Worm (Caenorhabditis elegans) whole organism, L3 larva: ENCODE results near the gene C07H4.1.

Source experiments
- R02D3.7 ChIP-seq: fragments of 150-350 bp; optimal IDR thresholded peaks from 2 replicates; lab custom pipeline; 2014; ENCODE audit warnings: missing biosample characterization, missing genetic modification characterization
- ZK546.5 ChIP-seq: sonication (generic microtip); optimal IDR thresholded peaks from 2 replicates; lab custom pipeline; 2017; ENCODE audit warnings: missing biosample characterization, missing genetic modification characterization
- aly-2 ChIP-seq: fragments of 150-350 bp; optimal IDR thresholded peaks from 2 replicates; lab custom pipeline; 2014; ENCODE audit warnings: missing biosample characterization, missing genetic modification characterization
- ama-1 ChIP-seq: fragments of 150-350 bp; optimal IDR thresholded peaks from 2 replicates; lab custom pipeline; 2018
- ceh-16 ChIP-seq: sonication (generic microtip); optimal IDR thresholded peaks from 2 replicates; lab custom pipeline; 2017; ENCODE audit warnings: missing biosample characterization, missing genetic modification characterization
- ceh-28 ChIP-seq: fragments of 150-350 bp; optimal IDR thresholded peaks from 2 replicates; lab custom pipeline; 2014; ENCODE audit warnings: missing biosample characterization, missing genetic modification reagents, missing genetic modification characterization
- ceh-82 ChIP-seq: fragments of 150-350 bp; optimal IDR thresholded peaks from 2 replicates; lab custom pipeline; 2014; ENCODE audit warnings: missing biosample characterization, missing genetic modification characterization
- ceh-9 ChIP-seq: sonication (generic microtip); optimal IDR thresholded peaks from 2 replicates; lab custom pipeline; 2018; ENCODE audit warnings: missing biosample characterization, missing genetic modification characterization
- daf-12 ChIP-seq: fragments of 150-350 bp; optimal IDR thresholded peaks from 2 replicates; lab custom pipeline; 2014; ENCODE audit warnings: missing biosample characterization, missing genetic modification reagents, missing genetic modification characterization
- egl-27 ChIP-seq: sonication (generic microtip); optimal IDR thresholded peaks from 4 replicates; lab custom pipeline; 2017; ENCODE audit warnings: missing biosample characterization, missing genetic modification reagents, missing genetic modification characterization
- egl-5 ChIP-seq: fragments of 150-350 bp; optimal IDR thresholded peaks from 2 replicates; lab custom pipeline; 2017; ENCODE audit warnings: missing biosample characterization, missing genetic modification reagents, missing genetic modification characterization, inconsistent platforms
- elt-1 ChIP-seq: fragments of 150-350 bp; optimal IDR thresholded peaks from 2 replicates; lab custom pipeline; 2014; ENCODE audit warnings: missing biosample characterization, missing genetic modification characterization
- elt-2 ChIP-seq: sonication (generic microtip); optimal IDR thresholded peaks from 2 replicates; lab custom pipeline; 2016; ENCODE audit warnings: missing genetic modification reagents, mild to moderate bottlenecking, missing genetic modification characterization, missing compliant biosample characterization
- elt-3 ChIP-seq, 3 experiments: fragments of 150-350 bp in 1 of 3; sonication (generic microtip) in 2 of 3; optimal IDR thresholded peaks; 2 replicates in 2 of 3; 4 replicates in 1 of 3; lab custom pipeline; 2014 to 2017; ENCODE audit warnings: missing biosample characterization in 3 of 3, missing genetic modification characterization in 3 of 3
- eor-1 ChIP-seq, 2 experiments: fragments of 150-350 bp; optimal IDR thresholded peaks; 2 replicates each; lab custom pipeline; 2014 to 2018; ENCODE audit warnings: missing biosample characterization in 2 of 2, missing genetic modification characterization in 2 of 2
- fkh-10 ChIP-seq: sonication (generic microtip); optimal IDR thresholded peaks from 2 replicates; lab custom pipeline; 2017; ENCODE audit warnings: missing biosample characterization, missing genetic modification reagents, missing genetic modification characterization
- fkh-2 ChIP-seq: fragments of 150-350 bp; optimal IDR thresholded peaks from 2 replicates; lab custom pipeline; 2014; ENCODE audit warnings: missing biosample characterization, missing genetic modification reagents, missing genetic modification characterization
- fos-1 ChIP-seq: fragments of 150-350 bp; optimal IDR thresholded peaks from 2 replicates; lab custom pipeline; 2014; ENCODE audit warnings: missing biosample characterization, missing genetic modification characterization
- hmg-11 ChIP-seq: sonication (generic microtip); optimal IDR thresholded peaks from 2 replicates; lab custom pipeline; 2016; ENCODE audit warnings: missing genetic modification characterization, missing compliant biosample characterization
- jun-1 ChIP-seq: fragments of 150-350 bp; optimal IDR thresholded peaks from 2 replicates; lab custom pipeline; 2014; ENCODE audit warnings: missing biosample characterization, missing genetic modification reagents, missing genetic modification characterization
- lin-15B ChIP-seq: fragments of 150-350 bp; optimal IDR thresholded peaks from 2 replicates; lab custom pipeline; 2014; ENCODE audit warnings: missing biosample characterization, missing genetic modification characterization
- lin-39 ChIP-seq: fragments of 150-350 bp; optimal IDR thresholded peaks from 2 replicates; lab custom pipeline; 2018; ENCODE audit warnings: missing biosample characterization, missing genetic modification reagents, missing genetic modification characterization
- lsy-12 ChIP-seq: sonication (generic microtip); optimal IDR thresholded peaks from 2 replicates; lab custom pipeline; 2016; ENCODE audit warnings: mild to moderate bottlenecking, missing genetic modification characterization, missing compliant biosample characterization
- mdl-1 ChIP-seq: fragments of 150-350 bp; optimal IDR thresholded peaks from 2 replicates; lab custom pipeline; 2014; ENCODE audit warnings: missing biosample characterization, missing genetic modification characterization
- mml-1 ChIP-seq: fragments of 150-350 bp; sonication (generic microtip); optimal IDR thresholded peaks from 3 replicates; lab custom pipeline; 2014; ENCODE audit warnings: missing biosample characterization, missing genetic modification characterization
- nfya-1 ChIP-seq: sonication (generic microtip); optimal IDR thresholded peaks from 2 replicates; lab custom pipeline; 2017; ENCODE audit warnings: missing genetic modification characterization, mild to moderate bottlenecking, missing compliant biosample characterization, antibody characterized with exemption, moderate library complexity; ENCODE audit not compliant: insufficient read depth
- nhr-11 ChIP-seq: fragments of 150-350 bp; optimal IDR thresholded peaks from 2 replicates; lab custom pipeline; 2014; ENCODE audit warnings: missing biosample characterization, missing genetic modification characterization
- nhr-12 ChIP-seq: fragments of 150-350 bp; optimal IDR thresholded peaks from 2 replicates; lab custom pipeline; 2014; ENCODE audit warnings: missing biosample characterization, missing genetic modification characterization
- nhr-23 ChIP-seq: fragments of 150-350 bp; optimal IDR thresholded peaks from 2 replicates; lab custom pipeline; 2014; ENCODE audit warnings: missing biosample characterization, missing genetic modification reagents, missing genetic modification characterization
- nhr-237 ChIP-seq: fragments of 150-350 bp; optimal IDR thresholded peaks from 2 replicates; lab custom pipeline; 2014; ENCODE audit warnings: missing biosample characterization, missing genetic modification characterization
- nhr-25 ChIP-seq: sonication (generic microtip); optimal IDR thresholded peaks from 2 replicates; lab custom pipeline; 2017; ENCODE audit warnings: missing biosample characterization, missing genetic modification characterization
- nhr-28 ChIP-seq: fragments of 150-350 bp; optimal IDR thresholded peaks from 2 replicates; lab custom pipeline; 2014; ENCODE audit warnings: missing biosample characterization, missing genetic modification characterization
- nhr-43 ChIP-seq: sonication (generic microtip); optimal IDR thresholded peaks from 2 replicates; lab custom pipeline; 2016; ENCODE audit warnings: mild to moderate bottlenecking, missing genetic modification characterization, missing compliant biosample characterization; ENCODE audit not compliant: poor library complexity, severe bottlenecking
- nhr-67 ChIP-seq: fragments of 150-350 bp; optimal IDR thresholded peaks from 2 replicates; lab custom pipeline; 2014; ENCODE audit warnings: missing biosample characterization, missing genetic modification characterization
- nhr-76 ChIP-seq: fragments of 150-350 bp; sonication (generic microtip); optimal IDR thresholded peaks from 5 replicates; lab custom pipeline; 2014; ENCODE audit warnings: missing biosample characterization, missing genetic modification characterization
- nhr-77 ChIP-seq: fragments of 150-350 bp; optimal IDR thresholded peaks from 2 replicates; lab custom pipeline; 2014; ENCODE audit warnings: missing biosample characterization, missing genetic modification characterization
- pha-4 ChIP-seq: fragments of 150-350 bp; optimal IDR thresholded peaks from 2 replicates; lab custom pipeline; 2014; ENCODE audit warnings: missing biosample characterization, missing genetic modification reagents, missing genetic modification characterization
- pqm-1 ChIP-seq: fragments of 150-350 bp; optimal IDR thresholded peaks from 2 replicates; lab custom pipeline; 2017; ENCODE audit warnings: missing biosample characterization, missing genetic modification characterization, inconsistent platforms
- sea-2 ChIP-seq: fragments of 150-350 bp; sonication (generic microtip); optimal IDR thresholded peaks from 4 replicates; lab custom pipeline; 2014; ENCODE audit warnings: missing biosample characterization, missing genetic modification reagents, missing genetic modification characterization
- skn-1 ChIP-seq: fragments of 150-350 bp; optimal IDR thresholded peaks from 2 replicates; lab custom pipeline; 2014; ENCODE audit warnings: missing biosample characterization, missing genetic modification characterization
- snpc-4 ChIP-seq: fragments of 150-350 bp; optimal IDR thresholded peaks from 2 replicates; lab custom pipeline; 2014; ENCODE audit warnings: missing biosample characterization, missing genetic modification characterization
- tbx-2 ChIP-seq: sonication (generic microtip); optimal IDR thresholded peaks from 2 replicates; lab custom pipeline; 2016; ENCODE audit warnings: mild to moderate bottlenecking, missing genetic modification characterization, missing compliant biosample characterization
- unc-39 ChIP-seq: sonication (generic microtip); optimal IDR thresholded peaks from 4 replicates; lab custom pipeline; 2017; ENCODE audit warnings: missing biosample characterization, missing genetic modification characterization
- unc-62 ChIP-seq: fragments of 150-350 bp; sonication (generic microtip); optimal IDR thresholded peaks from 4 replicates; lab custom pipeline; 2014; ENCODE audit warnings: missing biosample characterization, missing genetic modification reagents, missing genetic modification characterization
- zag-1 ChIP-seq: fragments of 150-350 bp; optimal IDR thresholded peaks from 2 replicates; lab custom pipeline; 2014; ENCODE audit warnings: missing biosample characterization, missing genetic modification characterization
- ztf-11 ChIP-seq: fragments of 150-350 bp; optimal IDR thresholded peaks from 2 replicates; lab custom pipeline; 2014; ENCODE audit warnings: missing biosample characterization, missing genetic modification characterization
- ztf-4 ChIP-seq: fragments of 150-350 bp; optimal IDR thresholded peaks from 2 replicates; lab custom pipeline; 2014; ENCODE audit warnings: missing biosample characterization, missing genetic modification characterization

The C07H4.1 gene

ce11 chrII:9056215-9056819 is 37.2 kb downstream of the C07H4.1 start:
- TF ChIP-seq nhr-28 (tag; lab: Kevin White, UChicago), result no peak
- no peak for TF ChIP-seq nhr-23 (tag; lab: Kevin White, UChicago)
- TF ChIP-seq ceh-82, result no peak
- TF ChIP-seq tbx-2, result no peak
- no peak for TF ChIP-seq lin-15B (tag; lab: Kevin White, UChicago)
- TF ChIP-seq ama-1, result no peak
- no peak for TF ChIP-seq elt-1
- TF ChIP-seq pqm-1 (tag; lab: Kevin White, UChicago), result no peak
- no peak for TF ChIP-seq fkh-2 (tag; lab: Kevin White, UChicago)
- TF ChIP-seq pha-4, result no peak
- no peak for TF ChIP-seq egl-27 (tag; lab: Kevin White, UChicago)
- TF ChIP-seq fos-1 (tag; lab: Kevin White, UChicago), result no peak
- no peak for TF ChIP-seq ztf-4
- no peak for TF ChIP-seq ceh-16 (tag; lab: Kevin White, UChicago)
- TF ChIP-seq nhr-77 (tag; lab: Kevin White, UChicago), result no peak
- no peak for TF ChIP-seq nhr-76 (tag; lab: Kevin White, UChicago)

- TF ChIP-seq nhr-23 (tag; lab: Kevin White, UChicago) (peak; percentile 79), ceh-82 (no peak), R02D3.7 (tag; lab: Kevin White, UChicago) (peak; percentile 68), fkh-2 (tag; lab: Kevin White, UChicago) (no peak), fkh-10 (GFP tag; lab: Kevin White, UChicago) (peak; percentile 25), nhr-25 (tag; lab: Kevin White, UChicago) (peak; percentile 85), aly-2 (tag; lab: Kevin White, UChicago) (no peak), nfya-1 (tag; lab: Kevin White, UChicago) (peak; percentile 88), nhr-76 (tag; lab: Kevin White, UChicago) (no peak), lin-39 (peak; percentile 50), pqm-1 (tag; lab: Kevin White, UChicago) (peak; percentile 37), hmg-11 (peak; percentile 75), nhr-11 (tag; lab: Kevin White, UChicago) (no peak), nhr-28 (tag; lab: Kevin White, UChicago) (no peak), unc-62 (GFP tag; lab: Kevin White, UChicago) (peak; percentile 34), nhr-67 (tag; lab: Kevin White, UChicago) (no peak), ceh-9 (no peak), pha-4 (peak; percentile 95), sea-2 (peak; percentile 79), skn-1 (tag; lab: Kevin White, UChicago) (peak; percentile 82), jun-1 (tag; lab: Kevin White, UChicago) (peak; percentile 78), ama-1 (no peak), mml-1 (tag; lab: Kevin White, UChicago) (no peak), ZK546.5 (no peak), elt-3 (tag; optimal IDR thresholded peaks at IDR 0.05; lab: Kevin White, UChicago) (no peak), ztf-4 (no peak), snpc-4 (no peak), elt-2 (tag; lab: Kevin White, UChicago) (peak; percentile 62), eor-1 (tag; optimal IDR thresholded peaks at IDR 0.05; lab: Kevin White, UChicago) (no peak), fos-1 (tag; lab: Kevin White, UChicago) (no peak), ceh-28 (tag; lab: Kevin White, UChicago) (no peak), elt-1 (no peak), lin-15B (tag; lab: Kevin White, UChicago) (peak; percentile 87), unc-39 (no peak), nhr-77 (tag; lab: Kevin White, UChicago) (no peak), ztf-11 (tag; lab: Kevin White, UChicago) (no peak), egl-27 (tag; lab: Kevin White, UChicago) (peak; percentile 26), zag-1 (tag; lab: Kevin White, UChicago) (no peak), daf-12 (tag; lab: Kevin White, UChicago) (no peak), nhr-237 (tag; lab: Kevin White, UChicago) (no peak), egl-5 (tag; lab: Kevin White, UChicago) (peak; percentile 76), ceh-16 (tag; lab: Kevin White, UChicago) (no peak), lsy-12 (tag; lab: Kevin White, UChicago) (peak; percentile 57), nhr-12 (no peak), nhr-43 (tag; lab: Kevin White, UChicago) (peak; percentile 83), tbx-2 (peak; percentile 32), mdl-1 (tag; lab: Kevin White, UChicago) (no peak)
Observed at ce11 chrII:9054604-9055003, 38.9 kb downstream of the C07H4.1 start, which contains the start of gene chmp-7. TSS of gene chmp-7 (plus strand) at chrII:9054972.
